Worm (Caenorhabditis elegans): Measurements from ENCODE around the gene frpr-4.
A peak's percentile ranks its signal among the peaks of the same experiment; 100 is the strongest.

The frpr-4 gene

DNA sequence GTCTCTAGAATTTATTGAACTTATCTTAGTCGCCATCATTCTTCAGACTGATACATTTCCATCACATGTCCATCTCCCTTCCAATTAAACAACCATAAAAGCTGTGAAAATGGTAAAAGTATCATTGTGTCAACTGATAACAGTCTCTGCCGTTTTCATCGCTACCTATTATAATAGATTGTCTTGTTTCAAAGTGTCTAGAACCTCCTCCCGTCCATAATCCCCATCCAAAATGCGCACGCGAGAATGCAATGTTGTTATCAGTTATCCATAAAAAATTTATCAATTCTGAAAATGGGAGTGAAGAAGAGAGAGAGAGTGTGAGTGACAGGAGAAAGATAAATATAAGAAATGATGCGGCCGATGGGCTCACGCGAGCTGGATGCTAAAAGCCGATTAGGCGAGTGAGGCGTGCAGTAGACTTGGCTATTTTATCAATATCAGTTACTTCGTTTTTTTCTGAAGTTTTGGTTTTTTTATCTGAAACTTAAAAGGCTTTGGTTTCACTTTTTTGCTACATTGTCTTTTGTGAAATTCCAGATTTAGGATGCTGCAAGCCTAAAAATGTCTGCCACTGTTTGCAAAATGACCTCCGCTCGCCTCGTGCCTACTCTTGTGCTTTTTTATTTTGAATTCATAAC, 53.3 kb downstream of the frpr-4 start:
- TF ChIP-seq nhr-42 (GFP tag; IDR thresholded peaks at IDR 0.05) (no peak), Y105C5A.15 (GFP tag; IDR thresholded peaks at IDR 0.05) (no peak), nhr-48 (tag; optimal IDR thresholded peaks at IDR 0.05) (peak; percentile 84), nhr-237 (tag; optimal IDR thresholded peaks at IDR 0.05) (no peak), lim-7 (GFP tag; IDR thresholded peaks at IDR 0.05) (no peak), zip-2 (tag; optimal IDR thresholded peaks at IDR 0.05) (no peak), arid-1 (GFP tag; conservative IDR thresholded peaks at IDR 0.05) (no peak), zfp-2 (tag; optimal IDR thresholded peaks at IDR 0.05) (no peak), nhr-111 (GFP tag; optimal IDR thresholded peaks at IDR 0.05) (no peak), hlh-30 (tag; optimal IDR thresholded peaks at IDR 0.05; ENCODE audit: insufficient read depth) (peak; percentile 55), lin-13 (GFP tag; optimal IDR thresholded peaks at IDR 0.05) (no peak), ZK546.5 (tag; optimal IDR thresholded peaks at IDR 0.05) (no peak), daf-16 (GFP tag; optimal IDR thresholded peaks at IDR 0.05) (peak in 1 of 2 experiments; percentile 89), daf-16 (tag; optimal IDR thresholded peaks at IDR 0.05) (peak; percentile 83), ZK337.2 (GFP tag; IDR thresholded peaks at IDR 0.05) (no peak), ces-1 (GFP tag; optimal IDR thresholded peaks at IDR 0.05) (no peak), php-3 (GFP tag; IDR thresholded peaks at IDR 0.05) (peak; percentile 99), lir-3 (tag; optimal IDR thresholded peaks at IDR 0.05) (no peak), hlh-11 (tag; optimal IDR thresholded peaks at IDR 0.05) (peak; percentile 91), spr-1 (tag; optimal IDR thresholded peaks at IDR 0.05) (peak; percentile 3), ceh-20 (GFP tag; IDR thresholded peaks at IDR 0.05) (peak; percentile 63), lin-29 (GFP tag; IDR thresholded peaks at IDR 0.05) (no peak), snpc-4 (tag; optimal IDR thresholded peaks at IDR 0.05) (no peak), D1046.2 (GFP tag; IDR thresholded peaks at IDR 0.05) (no peak), cey-2 (tag; optimal IDR thresholded peaks at IDR 0.05; ENCODE audit: borderline replicate concordance, insufficient read depth) (peak; percentile 51), ceh-28 (tag; optimal IDR thresholded peaks at IDR 0.05) (no peak), Y5F2A.4 (GFP tag; optimal IDR thresholded peaks at IDR 0.05) (no peak), pqm-1 (tag; optimal IDR thresholded peaks at IDR 0.05) (peak; percentile 91), mdl-1 (tag; optimal IDR thresholded peaks at IDR 0.05) (no peak), F44E2.7 (GFP tag; IDR thresholded peaks at IDR 0.05) (no peak), mxl-3 (GFP tag; optimal IDR thresholded peaks at IDR 0.05) (peak; percentile 21), mxl-2 (GFP tag; conservative IDR thresholded peaks at IDR 0.05) (no peak), hif-1 (tag; optimal IDR thresholded peaks at IDR 0.05) (no peak), nhr-28 (tag; optimal IDR thresholded peaks at IDR 0.05) (peak; percentile 76), mes-2 (tag; optimal IDR thresholded peaks at IDR 0.05; ENCODE audit: poor library complexity, severe bottlenecking) (peak; percentile 45), zag-1 (tag; optimal IDR thresholded peaks at IDR 0.05) (no peak), lsy-2 (tag; optimal IDR thresholded peaks at IDR 0.05) (peak in 1 of 2 experiments; percentile 25), egl-27 (tag; optimal IDR thresholded peaks at IDR 0.05) (no peak), ztf-11 (tag; optimal IDR thresholded peaks at IDR 0.05) (no peak), unc-62 (GFP tag; optimal IDR thresholded peaks at IDR 0.05 in 1 of 2) (no peak), unc-62 (tag; optimal IDR thresholded peaks at IDR 0.05) (no peak), skn-1 (tag; optimal IDR thresholded peaks at IDR 0.05) (no peak), gei-8 (GFP tag; optimal IDR thresholded peaks at IDR 0.05) (peak; percentile 21), madf-9 (GFP tag; conservative IDR thresholded peaks at IDR 0.05) (no peak), aly-2 (tag; optimal IDR thresholded peaks at IDR 0.05) (no peak), F37D6.2 (tag; optimal IDR thresholded peaks at IDR 0.05) (no peak), lin-15B (tag; optimal IDR thresholded peaks at IDR 0.05) (no peak), T26A8.4 (GFP tag; IDR thresholded peaks at IDR 0.05) (peak; percentile 43; the same call in 1 of the 2 replicates), tag-97 (GFP tag; IDR thresholded peaks at IDR 0.05) (no peak), spr-3 (GFP tag; optimal IDR thresholded peaks at IDR 0.05) (no peak), pha-4 (GFP tag; IDR thresholded peaks at IDR 0.05) (peak; percentile 54), pha-4 (tag; optimal IDR thresholded peaks at IDR 0.05) (no peak)

Data from whole organism, L4 larva.